Fruit fly (Drosophila melanogaster) whole organism, embryonic: Measurements from ENCODE around the gene mRpL13.

Experiments used
- Bteb2 ChIP-seq: fragments of 200-800 bp; sonication (Bioruptor generic); optimal IDR thresholded peaks from 2 replicates; lab custom pipeline; 2016; ENCODE audit warnings: missing biosample characterization, missing genetic modification characterization
- CG10209 ChIP-seq: fragments of 200-800 bp; sonication (Bioruptor generic); optimal IDR thresholded peaks from 3 replicates; lab custom pipeline; 2017; ENCODE audit warnings: missing biosample characterization, mild to moderate bottlenecking, missing genetic modification characterization, missing genetic modification reagents
- CG1024 ChIP-seq: fragments of 200-800 bp; sonication (Bioruptor generic); IDR thresholded peaks from 2 replicates; pipeline ENCODE4 v1.3.6; 2022; ENCODE audit warnings: missing biosample characterization, missing genetic modification characterization
- CG11695 ChIP-seq: fragments of 200-800 bp; sonication (Bioruptor generic); IDR thresholded peaks from 3 replicates; pipeline ENCODE4 v1.3.6; 2022; ENCODE audit warnings: missing biosample characterization, missing genetic modification characterization
- CG12769 ChIP-seq: fragments of 200-800 bp; sonication (Bioruptor generic); optimal IDR thresholded peaks from 2 replicates; lab custom pipeline; 2019; ENCODE audit warnings: missing biosample characterization, mild to moderate bottlenecking, missing genetic modification characterization, moderate library complexity
- CG13624 ChIP-seq: fragments of 200-800 bp; sonication (Bioruptor generic); optimal IDR thresholded peaks from 2 replicates; lab custom pipeline; 2016; ENCODE audit warnings: missing biosample characterization, missing genetic modification characterization
- CG14965 ChIP-seq: fragments of 200-800 bp; sonication (Bioruptor generic); optimal IDR thresholded peaks from 2 replicates; lab custom pipeline; 2016; ENCODE audit warnings: missing biosample characterization, missing genetic modification characterization, borderline replicate concordance
- CG16815 ChIP-seq: fragments of 200-800 bp; sonication (Bioruptor generic); optimal IDR thresholded peaks from 3 replicates; lab custom pipeline; 2017; ENCODE audit warnings: missing biosample characterization, mild to moderate bottlenecking, missing genetic modification characterization
- CG17829 ChIP-seq: fragments of 200-800 bp; optimal IDR thresholded peaks from 2 replicates; lab custom pipeline; 2019; ENCODE audit warnings: missing biosample characterization, mild to moderate bottlenecking, missing genetic modification characterization, moderate library complexity
- CG1792 ChIP-seq: fragments of 200-800 bp; sonication (Bioruptor generic); optimal IDR thresholded peaks from 2 replicates; lab custom pipeline; 2016; ENCODE audit warnings: missing biosample characterization, missing genetic modification characterization
- CG2199 ChIP-seq: fragments of 200-800 bp; sonication (Bioruptor generic); IDR thresholded peaks from 3 replicates; pipeline ENCODE4 v1.3.6; 2022; ENCODE audit warnings: missing biosample characterization, missing genetic modification characterization
- CG2712 ChIP-seq: fragments of 200-800 bp; optimal IDR thresholded peaks from 3 replicates; lab custom pipeline; 2019; ENCODE audit warnings: missing biosample characterization, mild to moderate bottlenecking, missing genetic modification characterization, moderate library complexity
- CG30020 ChIP-seq: fragments of 200-800 bp; optimal IDR thresholded peaks from 2 replicates; lab custom pipeline; 2019; ENCODE audit warnings: missing biosample characterization, mild to moderate bottlenecking, missing genetic modification characterization, moderate library complexity
- CG31441 ChIP-seq: fragments of 200-800 bp; sonication (Bioruptor generic); IDR thresholded peaks from 2 replicates; pipeline ENCODE4 v1.3.6; 2022; ENCODE audit warnings: missing biosample characterization, missing genetic modification characterization
- CG3407 ChIP-seq: fragments of 200-800 bp; sonication (Bioruptor generic); optimal IDR thresholded peaks from 2 replicates; lab custom pipeline; 2018; ENCODE audit warnings: missing biosample characterization, mild to moderate bottlenecking, missing genetic modification characterization
- CG4282 ChIP-seq: fragments of 200-800 bp; sonication (Bioruptor generic); optimal IDR thresholded peaks from 2 replicates; lab custom pipeline; 2016; ENCODE audit warnings: missing biosample characterization, missing genetic modification characterization
- CG43689 ChIP-seq: fragments of 200-800 bp; sonication (Bioruptor generic); IDR thresholded peaks from 2 replicates; pipeline ENCODE4 v1.3.6; 2022; ENCODE audit warnings: missing biosample characterization, missing genetic modification characterization
- CG4730 ChIP-seq: fragments of 200-800 bp; sonication (Bioruptor generic); IDR thresholded peaks from 2 replicates; pipeline ENCODE4 v1.3.6; 2022; ENCODE audit warnings: missing biosample characterization, missing genetic modification characterization
- CG4854 ChIP-seq: fragments of 200-800 bp; sonication (Bioruptor generic); optimal IDR thresholded peaks from 2 replicates; lab custom pipeline; 2016; ENCODE audit warnings: missing biosample characterization, missing genetic modification characterization, inconsistent platforms
- CG5245 ChIP-seq: fragments of 200-800 bp; sonication (Bioruptor generic); optimal IDR thresholded peaks from 3 replicates; lab custom pipeline; 2016; ENCODE audit warnings: missing biosample characterization, missing genetic modification characterization
- CG7556 ChIP-seq: fragments of 200-800 bp; sonication (Bioruptor generic); optimal IDR thresholded peaks from 2 replicates; lab custom pipeline; 2017; ENCODE audit warnings: missing biosample characterization, mild to moderate bottlenecking, missing genetic modification characterization
- CG9932 ChIP-seq: fragments of 200-800 bp; sonication (Bioruptor generic); IDR thresholded peaks from 2 replicates; pipeline ENCODE4 v1.3.6; 2022; ENCODE audit warnings: missing biosample characterization, missing genetic modification characterization
- Chrac-16 ChIP-seq: fragments of 200-800 bp; sonication (Bioruptor generic); optimal IDR thresholded peaks from 3 replicates; lab custom pipeline; 2016; ENCODE audit warnings: missing biosample characterization, missing genetic modification characterization
- D19A ChIP-seq: fragments of 200-800 bp; optimal IDR thresholded peaks from 3 replicates; lab custom pipeline; 2019; ENCODE audit warnings: missing biosample characterization, mild to moderate bottlenecking, missing genetic modification characterization, moderate library complexity
- Dbx ChIP-seq: fragments of 200-800 bp; sonication (Bioruptor generic); IDR thresholded peaks from 3 replicates; pipeline ENCODE4 v1.3.6; 2022; ENCODE audit warnings: missing biosample characterization, missing genetic modification characterization
- Eip74EF ChIP-seq, 2 experiments: fragments of 200-800 bp in 1 of 2; fragments of >200 bp in 1 of 2; sonication (Bioruptor generic) in 1 of 2; optimal IDR thresholded peaks; 2 replicates each; lab custom pipeline; 2017 to 2019; ENCODE audit warnings: missing biosample characterization in 2 of 2, missing genetic modification characterization in 2 of 2, mild to moderate bottlenecking in 1 of 2, moderate library complexity in 1 of 2
- Ets97D ChIP-seq: fragments of 200-800 bp; sonication (Bioruptor generic); optimal IDR thresholded peaks from 3 replicates; lab custom pipeline; 2016; ENCODE audit warnings: missing biosample characterization, missing genetic modification characterization
- HmgD ChIP-seq: fragments of 200-800 bp; sonication (Bioruptor generic); optimal IDR thresholded peaks from 3 replicates; lab custom pipeline; 2016; ENCODE audit warnings: missing biosample characterization, missing genetic modification characterization
- Hr51 ChIP-seq, 2 experiments: fragments of 200-800 bp; sonication (Bioruptor generic); optimal IDR thresholded peaks; 2 replicates in 1 of 2; 3 replicates in 1 of 2; lab custom pipeline; 2016 to 2018; ENCODE audit warnings: missing biosample characterization in 2 of 2, missing genetic modification characterization in 2 of 2, mild to moderate bottlenecking in 1 of 2, moderate library complexity in 1 of 2
- MTF-1 ChIP-seq: fragments of 200-800 bp; sonication (Bioruptor generic); optimal IDR thresholded peaks from 2 replicates; lab custom pipeline; 2018; ENCODE audit warnings: missing biosample characterization, mild to moderate bottlenecking, missing genetic modification characterization, borderline replicate concordance
- NFAT ChIP-seq: fragments of 200-800 bp; sonication (Bioruptor generic); IDR thresholded peaks from 2 replicates; pipeline ENCODE4 v1.3.6; 2022; ENCODE audit warnings: missing biosample characterization, missing genetic modification characterization
- Optix ChIP-seq: fragments of 200-800 bp; sonication (Bioruptor generic); IDR thresholded peaks from 3 replicates; pipeline ENCODE4 v1.3.6; 2022; ENCODE audit warnings: missing biosample characterization, missing genetic modification characterization
- PHDP ChIP-seq: fragments of 200-800 bp; sonication (Bioruptor generic); optimal IDR thresholded peaks from 3 replicates; lab custom pipeline; 2018; ENCODE audit warnings: missing biosample characterization, mild to moderate bottlenecking, missing genetic modification characterization, moderate library complexity
- Xbp1 ChIP-seq: fragments of 200-800 bp; sonication (Bioruptor generic); optimal IDR thresholded peaks from 3 replicates; lab custom pipeline; 2016; ENCODE audit warnings: missing biosample characterization, mild to moderate bottlenecking, missing genetic modification characterization
- ato ChIP-seq: fragments of 200-800 bp; sonication (Bioruptor generic); IDR thresholded peaks from 2 replicates; pipeline ENCODE4 v1.3.6; 2022; ENCODE audit warnings: missing biosample characterization, missing genetic modification characterization; ENCODE audit not compliant: partially characterized antibody
- bowl ChIP-seq: fragments of 200-800 bp; sonication (Bioruptor generic); IDR thresholded peaks from 2 replicates; pipeline ENCODE4 v1.3.6; 2022; ENCODE audit warnings: missing biosample characterization, missing genetic modification characterization
- dati ChIP-seq: fragments of 200-800 bp; sonication (Bioruptor generic); IDR thresholded peaks from 2 replicates; pipeline ENCODE4 v1.3.6; 2022; ENCODE audit warnings: missing biosample characterization, missing genetic modification characterization
- ewg ChIP-seq: fragments of 200-800 bp; sonication (Bioruptor generic); optimal IDR thresholded peaks from 3 replicates; lab custom pipeline; 2017; ENCODE audit warnings: mild to moderate bottlenecking, missing biosample characterization, missing genetic modification reagents, missing genetic modification characterization
- hb ChIP-seq: fragments of 200-800 bp; sonication (Bioruptor generic); IDR thresholded peaks from 3 replicates; pipeline ENCODE4 v1.3.6; 2022; ENCODE audit warnings: missing biosample characterization, missing genetic modification characterization; ENCODE audit not compliant: partially characterized antibody
- jumu ChIP-seq: fragments of 200-800 bp; sonication (Bioruptor generic); optimal IDR thresholded peaks from 3 replicates; lab custom pipeline; 2016; ENCODE audit warnings: missing biosample characterization, missing genetic modification characterization
- ken ChIP-seq: fragments of 200-800 bp; sonication (Bioruptor generic); IDR thresholded peaks from 3 replicates; pipeline ENCODE4 v1.3.6; 2022; ENCODE audit warnings: missing biosample characterization, missing genetic modification characterization
- kni ChIP-seq: fragments of 200-800 bp; sonication (Bioruptor generic); optimal IDR thresholded peaks from 3 replicates; lab custom pipeline; 2017; ENCODE audit warnings: mild to moderate bottlenecking, missing biosample characterization, missing genetic modification reagents, missing genetic modification characterization
- knrl ChIP-seq: fragments of 200-800 bp; sonication (Bioruptor generic); IDR thresholded peaks from 3 replicates; pipeline ENCODE4 v1.3.6; 2022; ENCODE audit warnings: missing biosample characterization, missing genetic modification characterization; ENCODE audit not compliant: partially characterized antibody
- peb ChIP-seq: fragments of 200-800 bp; sonication (Bioruptor generic); IDR thresholded peaks from 2 replicates; pipeline ENCODE4 v1.3.6; 2022; ENCODE audit warnings: missing biosample characterization, missing genetic modification characterization
- psq ChIP-seq: fragments of 200-800 bp; sonication (Bioruptor generic); optimal IDR thresholded peaks from 2 replicates; lab custom pipeline; 2017; ENCODE audit warnings: missing biosample characterization, missing genetic modification characterization
- pzg ChIP-seq: fragments of 200-800 bp; sonication (Bioruptor generic); optimal IDR thresholded peaks from 3 replicates; lab custom pipeline; 2018; ENCODE audit warnings: missing biosample characterization, mild to moderate bottlenecking, missing genetic modification characterization, moderate library complexity
- sens ChIP-seq: fragments of 200-800 bp; sonication (Bioruptor generic); peaks from one replicate; lab custom pipeline; 2016; ENCODE audit warnings: missing biosample characterization, missing genetic modification characterization
- sens-2 ChIP-seq: fragments of 200-800 bp; sonication (Bioruptor generic); IDR thresholded peaks from 2 replicates; pipeline ENCODE4 v1.3.6; 2022; ENCODE audit warnings: missing biosample characterization, missing genetic modification characterization
- stwl ChIP-seq: fragments of 200-800 bp; sonication (Bioruptor generic); optimal IDR thresholded peaks from 3 replicates; lab custom pipeline; 2018; ENCODE audit warnings: missing biosample characterization, mild to moderate bottlenecking, missing genetic modification characterization, moderate library complexity
- tin ChIP-seq: fragments of 200-800 bp; sonication (Bioruptor generic); optimal IDR thresholded peaks from 3 replicates; lab custom pipeline; 2016; ENCODE audit warnings: missing biosample characterization, missing genetic modification characterization
- ttk ChIP-seq: fragments of 200-800 bp; sonication (Bioruptor generic); IDR thresholded peaks from 2 replicates; pipeline ENCODE4 v2.1.2; 2022; ENCODE audit warnings: missing biosample characterization, missing genetic modification characterization

mRpL13 gene

dm6 chr2L:18890087-18890486 is 31.0 kb upstream of the mRpL13 start (continued):
- TF ChIP-seq CG4282 (no peak), CG1792 (GFP tag; lab: Kevin White, UChicago) (peak; percentile 68), dati (no peak), CG1024 (GFP tag; lab: Robert Waterston, UW) (peak; percentile 69), HmgD (GFP tag; lab: Kevin White, UChicago) (no peak), Optix (GFP tag; lab: Robert Waterston, UW) (peak; percentile 69; the same call in 1 of the 3 replicates), ken (peak; percentile 69), CG7556 (GFP tag; lab: Kevin White, UChicago) (peak; percentile 65), CG31441 (GFP tag; lab: Robert Waterston, UW) (peak; percentile 81), CG9932 (no peak), PHDP (tag; lab: Kevin White, UChicago) (peak; percentile 52), Eip74EF (GFP tag; optimal IDR thresholded peaks at IDR 0.05; lab: Kevin White, UChicago) (peak in 1 of 2 experiments; percentile 19), CG30020 (tag; lab: Kevin White, UChicago) (peak; percentile 27), MTF-1 (peak; percentile 70), ttk (GFP tag; lab: Robert Waterston, UW) (peak; percentile 56; the same call in 1 of the 2 replicates), CG13624 (GFP tag; lab: Kevin White, UChicago) (peak; percentile 34), Dbx (GFP tag; lab: Robert Waterston, UW) (no peak), CG10209 (GFP tag; lab: Kevin White, UChicago) (peak; percentile 72), CG43689 (0 out of 2 replicates have a peak, but pooled peaks have one; percentile 17), Xbp1 (peak; percentile 79), stwl (tag; lab: Kevin White, UChicago) (no peak), D19A (tag; lab: Kevin White, UChicago) (peak; percentile 69), Hr51 (GFP tag; optimal IDR thresholded peaks at IDR 0.05; lab: Kevin White, UChicago) (peak; percentile 20 to 68), CG4730 (peak; percentile 61), CG14965 (GFP tag; lab: Kevin White, UChicago) (peak; percentile 46), CG5245 (peak; percentile 73), Bteb2 (GFP tag; lab: Kevin White, UChicago) (no peak), peb (GFP tag; lab: Robert Waterston, UW) (0 out of 2 replicates have a peak, but pooled peaks have one; percentile 55), knrl (no peak), psq (GFP tag; lab: Kevin White, UChicago) (peak; percentile 42), CG2199 (GFP tag; lab: Robert Waterston, UW) (peak; percentile 67; the same call in 1 of the 3 replicates), hb (GFP tag; lab: Robert Waterston, UW) (no peak), ewg (GFP tag; lab: Kevin White, UChicago) (peak; percentile 56), Chrac-16 (GFP tag; lab: Kevin White, UChicago) (peak; percentile 89), CG12769 (tag; lab: Kevin White, UChicago) (peak; percentile 45), CG2712 (tag; lab: Kevin White, UChicago) (peak; percentile 91), sens-2 (GFP tag; lab: Robert Waterston, UW) (peak; percentile 69), CG3407 (peak; percentile 65), kni (GFP tag; lab: Kevin White, UChicago) (no peak), NFAT (no peak), sens (GFP tag; lab: Kevin White, UChicago) (peak; percentile 96), Ets97D (GFP tag; lab: Kevin White, UChicago) (peak; percentile 37), CG4854 (peak; percentile 56), CG11695 (GFP tag; lab: Robert Waterston, UW) (peak; percentile 44; the same call in 1 of the 3 replicates), CG17829 (tag; lab: Kevin White, UChicago) (peak; percentile 93), tin (GFP tag; lab: Kevin White, UChicago) (peak; percentile 86), bowl (GFP tag; lab: Robert Waterston, UW) (no peak), CG16815 (GFP tag; lab: Kevin White, UChicago) (peak; percentile 84), jumu (peak; percentile 73), pzg (no peak), ato (GFP tag; lab: Robert Waterston, UW) (no peak)
